Worm (Caenorhabditis elegans) whole organism, young adult: ENCODE data around the gene ttr-3.

Experiments used
- B0261.1 ChIP-seq: sonication (generic microtip); optimal IDR thresholded peaks from 2 replicates; lab custom pipeline; 2016; ENCODE audit warnings: mild to moderate bottlenecking, missing genetic modification characterization, moderate library complexity, missing compliant biosample characterization
- C06A6.2 ChIP-seq: fragments of 200-800 bp; sonication (Bioruptor generic); conservative IDR thresholded peaks from 2 replicates; pipeline ENCODE4 v1.3.6; 2022; ENCODE audit warnings: missing genetic modification characterization, missing compliant biosample characterization
- F37B4.10 ChIP-seq: fragments of 200-800 bp; sonication (Bioruptor generic); IDR thresholded peaks from 2 replicates; pipeline ENCODE4 v1.3.6; 2022; ENCODE audit warnings: missing genetic modification characterization, missing compliant biosample characterization
- F39B2.1 ChIP-seq: fragments of 200-800 bp; sonication (Bioruptor generic); IDR thresholded peaks from 2 replicates; pipeline ENCODE4 v1.3.6; 2022; ENCODE audit warnings: missing genetic modification reagents, missing genetic modification characterization, missing compliant biosample characterization
- F57C9.4 ChIP-seq: sonication (generic microtip); optimal IDR thresholded peaks from 2 replicates; lab custom pipeline; 2017; ENCODE audit warnings: mild to moderate bottlenecking, missing genetic modification characterization, missing compliant biosample characterization
- K11D2.4 ChIP-seq: fragments of 200-800 bp; sonication (Bioruptor generic); IDR thresholded peaks from 2 replicates; pipeline ENCODE4 v1.3.6; 2022; ENCODE audit warnings: missing genetic modification reagents, missing genetic modification characterization, missing compliant biosample characterization
- T07F8.4 ChIP-seq: sonication (generic microtip); optimal IDR thresholded peaks from 2 replicates; lab custom pipeline; 2016; ENCODE audit warnings: mild to moderate bottlenecking, missing genetic modification characterization, moderate library complexity, missing compliant biosample characterization
- T26A5.8 ChIP-seq: sonication (generic microtip); optimal IDR thresholded peaks from 2 replicates; lab custom pipeline; 2016; ENCODE audit warnings: missing genetic modification characterization, missing compliant biosample characterization
- Y79H2A.3 ChIP-seq: fragments of 200-800 bp; sonication (Bioruptor generic); conservative IDR thresholded peaks from 2 replicates; pipeline ENCODE4 v1.3.6; 2022; ENCODE audit warnings: missing genetic modification reagents, missing genetic modification characterization, missing compliant biosample characterization
- ZK185.1 ChIP-seq: sonication (generic microtip); optimal IDR thresholded peaks from 2 replicates; lab custom pipeline; 2016; ENCODE audit warnings: mild to moderate bottlenecking, missing genetic modification characterization, missing compliant biosample characterization; ENCODE audit not compliant: poor library complexity, severe bottlenecking
- ama-1 ChIP-seq, 3 experiments: fragments of 150-350 bp in 1 of 3; sonication (generic microtip) in 2 of 3; optimal IDR thresholded peaks; 2 replicates each; lab custom pipeline; 2014 to 2018; ENCODE audit warnings: missing biosample characterization in 2 of 3, missing genetic modification characterization in 2 of 3, missing genetic modification reagents in 2 of 3
- attf-6 ChIP-seq: fragments of 200-800 bp; sonication (Bioruptor generic); IDR thresholded peaks from 2 replicates; pipeline ENCODE4 v1.3.6; 2022; ENCODE audit warnings: missing genetic modification reagents, missing genetic modification characterization, missing compliant biosample characterization
- bed-2 ChIP-seq: fragments of 200-800 bp; sonication (Bioruptor generic); IDR thresholded peaks from 2 replicates; pipeline ENCODE4 v1.3.6; 2022; ENCODE audit warnings: missing genetic modification reagents, missing genetic modification characterization, missing compliant biosample characterization
- cebp-2 ChIP-seq: fragments of 200-800 bp; sonication (Bioruptor generic); IDR thresholded peaks from 2 replicates; pipeline ENCODE4 v1.3.6; 2022; ENCODE audit warnings: missing genetic modification characterization, missing compliant biosample characterization
- ceh-100 ChIP-seq: fragments of 200-800 bp; sonication (Bioruptor generic); IDR thresholded peaks from 2 replicates; pipeline ENCODE4 v1.3.6; 2022; ENCODE audit warnings: missing genetic modification reagents, missing genetic modification characterization, missing compliant biosample characterization
- chd-7 ChIP-seq: sonication (generic microtip); optimal IDR thresholded peaks from 2 replicates; lab custom pipeline; 2016; ENCODE audit warnings: mild to moderate bottlenecking, missing genetic modification characterization, moderate library complexity, missing compliant biosample characterization
- fkh-3 ChIP-seq: sonication (generic microtip); optimal IDR thresholded peaks from 2 replicates; lab custom pipeline; 2016; ENCODE audit warnings: mild to moderate bottlenecking, missing genetic modification characterization, missing compliant biosample characterization
- hmg-1.2 ChIP-seq: fragments of 200-800 bp; sonication (Bioruptor generic); IDR thresholded peaks from 2 replicates; pipeline ENCODE4 v1.3.6; 2022; ENCODE audit warnings: missing genetic modification reagents, missing genetic modification characterization, missing compliant biosample characterization
- hmg-20 ChIP-seq: fragments of 200-800 bp; sonication (Bioruptor generic); IDR thresholded peaks from 2 replicates; pipeline ENCODE4 v1.3.6; 2022; ENCODE audit warnings: missing genetic modification reagents, missing genetic modification characterization, missing compliant biosample characterization
- lin-40 ChIP-seq: sonication (generic microtip); optimal IDR thresholded peaks from 2 replicates; lab custom pipeline; 2016; ENCODE audit warnings: missing genetic modification characterization, mild to moderate bottlenecking, missing compliant biosample characterization, missing genotype, missing genetic modification reagents
- mxl-1 ChIP-seq: sonication (generic microtip); optimal IDR thresholded peaks from 2 replicates; lab custom pipeline; 2016; ENCODE audit warnings: missing genetic modification characterization, missing compliant biosample characterization
- nfya-1 ChIP-seq: sonication (generic microtip); optimal IDR thresholded peaks from 2 replicates; lab custom pipeline; 2017; ENCODE audit warnings: antibody characterized with exemption, missing compliant biosample characterization, missing genetic modification characterization, borderline replicate concordance; ENCODE audit not compliant: insufficient read depth
- nfya-2 ChIP-seq: fragments of 200-800 bp; sonication (Bioruptor generic); IDR thresholded peaks from 2 replicates; pipeline ENCODE4 v1.3.6; 2022; ENCODE audit warnings: missing genetic modification reagents, missing genetic modification characterization, missing compliant biosample characterization
- nhr-120 ChIP-seq: fragments of 200-800 bp; sonication (Bioruptor generic); IDR thresholded peaks from 2 replicates; pipeline ENCODE4 v1.3.6; 2022; ENCODE audit warnings: missing genetic modification characterization, missing compliant biosample characterization
- nhr-179 ChIP-seq: sonication (generic microtip); optimal IDR thresholded peaks from 2 replicates; lab custom pipeline; 2016; ENCODE audit warnings: mild to moderate bottlenecking, missing genetic modification characterization, missing compliant biosample characterization
- nhr-27 ChIP-seq: fragments of 200-800 bp; sonication (Bioruptor generic); optimal IDR thresholded peaks from 2 replicates; lab custom pipeline; 2018; ENCODE audit warnings: mild to moderate bottlenecking, missing genetic modification characterization, moderate library complexity, missing compliant biosample characterization
- pha-4 ChIP-seq: fragments of 150-350 bp; sonication (generic microtip); optimal IDR thresholded peaks from 2 replicates; lab custom pipeline; 2014; ENCODE audit warnings: missing biosample characterization, missing genetic modification reagents, missing genetic modification characterization
- rcor-1 ChIP-seq: fragments of 200-800 bp; sonication (Bioruptor generic); IDR thresholded peaks from 2 replicates; pipeline ENCODE4 v1.3.6; 2022; ENCODE audit warnings: missing genetic modification reagents, missing genetic modification characterization, missing compliant biosample characterization
- repo-1 ChIP-seq: sonication (generic microtip); optimal IDR thresholded peaks from 2 replicates; lab custom pipeline; 2017; ENCODE audit warnings: mild to moderate bottlenecking, missing genetic modification characterization, missing compliant biosample characterization
- sea-2 ChIP-seq: fragments of 200-800 bp; sonication (Bioruptor generic); IDR thresholded peaks from 2 replicates; pipeline ENCODE4 v1.3.6; 2022; ENCODE audit warnings: missing genetic modification characterization, missing compliant biosample characterization
- snpc-1.1 ChIP-seq: sonication (generic microtip); optimal IDR thresholded peaks from 2 replicates; lab custom pipeline; 2017; ENCODE audit warnings: missing genetic modification characterization, mild to moderate bottlenecking, missing compliant biosample characterization, antibody characterized with exemption, moderate library complexity, missing genotype, missing genetic modification reagents; ENCODE audit not compliant: insufficient read depth
- snpc-3.4 ChIP-seq: sonication (generic microtip); optimal IDR thresholded peaks from 2 replicates; lab custom pipeline; 2017; ENCODE audit warnings: missing genetic modification characterization, mild to moderate bottlenecking, missing compliant biosample characterization, antibody characterized with exemption, moderate library complexity, missing genotype, missing genetic modification reagents
- sptf-2 ChIP-seq: fragments of 200-800 bp; sonication (Bioruptor generic); optimal IDR thresholded peaks from 2 replicates; lab custom pipeline; 2018; ENCODE audit warnings: mild to moderate bottlenecking, missing genetic modification characterization, missing compliant biosample characterization
- tbp1 ChIP-seq: fragments of 200-800 bp; sonication (Bioruptor generic); optimal IDR thresholded peaks from 2 replicates; lab custom pipeline; 2018; ENCODE audit warnings: mild to moderate bottlenecking, missing genetic modification characterization, missing compliant biosample characterization
- zfh-2 ChIP-seq: fragments of 200-800 bp; sonication (Bioruptor generic); conservative IDR thresholded peaks from 2 replicates; pipeline ENCODE4 v1.3.6; 2022; ENCODE audit warnings: missing genetic modification reagents, missing genetic modification characterization, missing compliant biosample characterization
- zim-3 ChIP-seq: sonication (generic microtip); optimal IDR thresholded peaks from 2 replicates; lab custom pipeline; 2017; ENCODE audit warnings: mild to moderate bottlenecking, missing genetic modification characterization, moderate library complexity, missing compliant biosample characterization
- ztf-22 ChIP-seq: fragments of 200-800 bp; sonication (Bioruptor generic); optimal IDR thresholded peaks from 2 replicates; lab custom pipeline; 2018; ENCODE audit warnings: mild to moderate bottlenecking, missing genetic modification characterization, moderate library complexity, missing compliant biosample characterization
- ztf-25 ChIP-seq: fragments of 200-800 bp; sonication (Bioruptor generic); IDR thresholded peaks from 2 replicates; pipeline ENCODE4 v1.3.6; 2022; ENCODE audit warnings: missing genetic modification reagents, missing genetic modification characterization, missing compliant biosample characterization
- ztf-6 ChIP-seq: fragments of 200-800 bp; sonication (Bioruptor generic); IDR thresholded peaks from 2 replicates; pipeline ENCODE4 v1.3.6; 2022; ENCODE audit warnings: missing genetic modification reagents, missing genetic modification characterization, missing compliant biosample characterization

The ttr-3 gene

DNA sequence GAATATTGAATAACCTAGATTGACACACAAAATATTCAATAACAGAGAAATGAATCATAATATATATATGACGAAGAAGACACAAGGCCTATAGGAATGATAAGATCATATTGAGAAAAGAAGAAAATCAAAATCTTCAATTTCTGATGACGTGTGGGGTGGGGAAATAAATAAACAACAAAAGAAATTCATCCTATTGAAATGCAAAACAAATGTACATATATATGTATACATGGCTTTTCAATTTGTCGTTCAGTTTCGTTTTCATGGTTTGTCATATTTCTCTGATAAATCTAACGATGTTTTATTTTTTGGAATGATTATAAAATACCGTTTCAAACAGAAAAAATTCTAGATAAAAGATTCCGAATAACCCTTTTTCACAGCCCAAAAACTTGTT, at the start of gene ttr-3:
ttr-3 (minus strand) TSS at position 101 of the 400 bp plus-strand sequence.
- TF ChIP-seq ztf-25 (GFP tag; lab: Robert Waterston, UW) (no peak), ama-1 (optimal IDR thresholded peaks at IDR 0.05; lab: Kevin White, UChicago) (no peak), ama-1 (GFP tag; optimal IDR thresholded peaks at IDR 0.05; lab: Kevin White, UChicago) (no peak), nfya-1 (no peak), cebp-2 (GFP tag; lab: Robert Waterston, UW) (no peak), K11D2.4 (GFP tag; lab: Robert Waterston, UW) (no peak), F57C9.4 (tag; lab: Kevin White, UChicago) (no peak), Y79H2A.3 (GFP tag; lab: Robert Waterston, UW) (no peak), fkh-3 (tag; lab: Kevin White, UChicago) (no peak)
- TF ChIP-seq, all 124 proteins: peak for 0

DNA sequence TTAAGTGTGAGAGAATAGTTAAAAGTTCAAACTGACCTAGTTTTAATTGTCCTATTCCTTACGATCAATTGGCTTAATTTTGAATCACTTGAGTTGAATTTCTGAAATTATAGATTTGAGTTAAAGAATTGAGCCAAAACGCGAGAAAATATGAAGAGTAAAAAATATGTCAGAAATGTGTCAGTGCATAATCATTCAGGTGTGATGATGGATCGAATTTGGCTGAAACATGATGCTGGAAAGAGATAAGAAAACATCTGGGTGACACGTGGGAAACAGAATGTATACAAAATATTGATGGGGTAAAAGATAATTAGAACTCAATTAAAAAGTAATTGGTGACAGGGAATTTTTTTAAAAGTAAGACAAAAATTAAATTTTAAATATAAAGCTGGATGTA, 47.2 kb upstream of the ttr-3 start, which contains the start of gene R10E12.2:
R10E12.2 (minus strand) TSS at position 101 of the 400 bp plus-strand sequence.
- TF ChIP-seq repo-1 = no peak
- no peak for TF ChIP-seq zim-3 (tag; lab: Kevin White, UChicago)
- no peak for TF ChIP-seq ZK185.1 (tag; lab: Kevin White, UChicago)
- TF ChIP-seq ztf-22 (GFP tag; lab: Kevin White, UChicago) = no peak
- no peak for TF ChIP-seq pha-4 (tag; lab: Kevin White, UChicago)
- TF ChIP-seq hmg-20 = no peak
- no peak for TF ChIP-seq attf-6 (GFP tag; lab: Robert Waterston, UW)
- TF ChIP-seq sptf-2 (GFP tag; lab: Kevin White, UChicago) = no peak
- no peak for TF ChIP-seq T07F8.4 (tag; lab: Kevin White, UChicago)
- no peak for TF ChIP-seq C06A6.2 (GFP tag; lab: Robert Waterston, UW)
- TF ChIP-seq nfya-2 (GFP tag; lab: Robert Waterston, UW) = no peak
- TF ChIP-seq tbp1 (GFP tag; lab: Kevin White, UChicago) = no peak
- TF ChIP-seq lin-40 = no peak
- TF ChIP-seq rcor-1 = no peak
- TF ChIP-seq snpc-3.4 = no peak
- TF ChIP-seq, all 124 proteins: peak for 0

DNA sequence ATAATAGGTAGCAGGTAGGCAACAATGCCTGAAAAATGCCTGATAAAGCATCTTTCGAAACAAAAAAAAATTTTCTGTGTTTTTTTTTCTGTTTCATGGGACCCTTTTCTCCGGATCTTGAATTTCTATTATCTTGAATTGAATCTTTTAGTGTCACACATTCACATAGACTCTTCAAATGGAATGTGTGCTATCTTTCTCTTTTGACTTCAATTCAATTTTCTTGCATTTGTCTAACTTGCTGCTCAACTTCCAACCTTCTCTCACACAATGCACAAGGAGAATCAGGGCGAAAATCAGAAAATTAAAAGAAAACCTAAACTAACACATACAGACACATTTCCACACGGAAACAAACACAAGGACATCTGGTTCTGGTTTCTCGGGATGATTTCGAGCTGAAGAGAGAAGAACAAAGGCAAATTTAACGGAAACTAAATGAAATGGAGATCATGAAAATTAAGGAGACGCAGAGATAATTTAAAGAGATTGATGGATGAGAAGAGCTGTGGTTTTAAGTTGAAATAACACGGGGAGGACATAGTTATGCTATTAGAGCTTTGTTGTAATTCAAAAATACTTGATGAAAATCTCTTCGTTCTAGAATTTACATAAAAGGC, 45.8 kb upstream of the ttr-3 start:
- no peak for TF ChIP-seq ztf-6 (GFP tag; lab: Robert Waterston, UW)
- TF ChIP-seq B0261.1 = no peak
- no peak for TF ChIP-seq hmg-20
- no peak for TF ChIP-seq F37B4.10 (GFP tag; lab: Robert Waterston, UW)
- TF ChIP-seq mxl-1 (tag; lab: Kevin White, UChicago) = no peak
- TF ChIP-seq snpc-1.1 (tag; lab: Kevin White, UChicago) = no peak
- TF ChIP-seq nhr-179 (tag; lab: Kevin White, UChicago) = no peak
- no peak for TF ChIP-seq zfh-2
- no peak for TF ChIP-seq Y79H2A.3 (GFP tag; lab: Robert Waterston, UW)
- no peak for TF ChIP-seq chd-7 (tag; lab: Kevin White, UChicago)
- no peak for TF ChIP-seq nhr-27 (tag; lab: Kevin White, UChicago)
- no peak for TF ChIP-seq T26A5.8 (tag; lab: Kevin White, UChicago)
- TF ChIP-seq ceh-100 = no peak
- TF ChIP-seq bed-2 (GFP tag; lab: Robert Waterston, UW) = no peak
- no peak for TF ChIP-seq rcor-1
- TF ChIP-seq hmg-1.2 (GFP tag; lab: Robert Waterston, UW) = no peak
- no peak for TF ChIP-seq snpc-3.4
- no peak for TF ChIP-seq F39B2.1 (GFP tag; lab: Robert Waterston, UW)
- no peak for TF ChIP-seq nhr-120
- no peak for TF ChIP-seq sea-2 (GFP tag; lab: Robert Waterston, UW)
